Fruit fly (Drosophila melanogaster) whole organism, embryonic: ENCODE measurements around the gene CG1317.

Source experiments
- CG10462 ChIP-seq: fragments of 200-800 bp; sonication (Bioruptor generic); optimal IDR thresholded peaks from 2 replicates; lab custom pipeline; 2016; ENCODE audit warnings: missing biosample characterization, missing genetic modification characterization
- CG10654 ChIP-seq: fragments of 200-800 bp; sonication (Bioruptor generic); optimal IDR thresholded peaks from 2 replicates; lab custom pipeline; 2016; ENCODE audit warnings: missing biosample characterization, missing genetic modification characterization
- CG10979 ChIP-seq: fragments of 200-800 bp; sonication (Bioruptor generic); optimal IDR thresholded peaks from 2 replicates; lab custom pipeline; 2018; ENCODE audit warnings: missing biosample characterization, mild to moderate bottlenecking, missing genetic modification characterization, moderate library complexity
- CG11504 ChIP-seq: fragments of 200-800 bp; sonication (Bioruptor generic); optimal IDR thresholded peaks from 3 replicates; lab custom pipeline; 2019; ENCODE audit warnings: missing biosample characterization, mild to moderate bottlenecking, missing genetic modification characterization, moderate library complexity
- CG12071 ChIP-seq: fragments of 200-800 bp; sonication (Bioruptor generic); optimal IDR thresholded peaks from 3 replicates; lab custom pipeline; 2018; ENCODE audit warnings: missing biosample characterization, mild to moderate bottlenecking, missing genetic modification characterization
- CG12391 ChIP-seq: fragments of 200-800 bp; sonication (Bioruptor generic); optimal IDR thresholded peaks from 3 replicates; lab custom pipeline; 2018; ENCODE audit warnings: missing biosample characterization, mild to moderate bottlenecking, missing genetic modification characterization, moderate library complexity
- CG13123 ChIP-seq: fragments of 200-800 bp; sonication (Bioruptor generic); optimal IDR thresholded peaks from 2 replicates; lab custom pipeline; 2016; ENCODE audit warnings: missing biosample characterization, missing genetic modification characterization
- CG13775 ChIP-seq: fragments of 200-800 bp; sonication (Bioruptor generic); optimal IDR thresholded peaks from 3 replicates; lab custom pipeline; 2017; ENCODE audit warnings: missing biosample characterization, mild to moderate bottlenecking, missing genetic modification characterization
- CG14965 ChIP-seq: fragments of 200-800 bp; sonication (Bioruptor generic); optimal IDR thresholded peaks from 2 replicates; lab custom pipeline; 2016; ENCODE audit warnings: missing biosample characterization, missing genetic modification characterization, borderline replicate concordance
- CG15479 ChIP-seq: fragments of 200-800 bp; sonication (Bioruptor generic); optimal IDR thresholded peaks from 3 replicates; lab custom pipeline; 2019; ENCODE audit warnings: missing biosample characterization, mild to moderate bottlenecking, missing genetic modification characterization, moderate library complexity
- CG17359 ChIP-seq: fragments of 200-800 bp; sonication (Bioruptor generic); optimal IDR thresholded peaks from 3 replicates; lab custom pipeline; 2018; ENCODE audit warnings: missing biosample characterization, mild to moderate bottlenecking, missing genetic modification characterization, moderate library complexity
- CG18599 ChIP-seq: fragments of 200-800 bp; sonication (Bioruptor generic); optimal IDR thresholded peaks from 3 replicates; lab custom pipeline; 2017; ENCODE audit warnings: missing biosample characterization, missing genetic modification characterization, mild to moderate bottlenecking, moderate library complexity, missing genetic modification reagents
- CG18619 ChIP-seq: fragments of 200-800 bp; sonication (Bioruptor generic); optimal IDR thresholded peaks from 3 replicates; lab custom pipeline; 2017; ENCODE audit warnings: missing biosample characterization, mild to moderate bottlenecking, missing genetic modification characterization
- CG32767 ChIP-seq: fragments of 200-800 bp; sonication (Bioruptor generic); IDR thresholded peaks from 2 replicates; pipeline ENCODE4 v1.3.6; 2022; ENCODE audit warnings: missing biosample characterization, missing genetic modification characterization
- CG3726 ChIP-seq: fragments of 200-800 bp; sonication (Bioruptor generic); IDR thresholded peaks from 3 replicates; pipeline ENCODE4, ENCODE4 v1.3.6; 2022; ENCODE audit warnings: missing biosample characterization, missing genetic modification characterization
- CG6254 ChIP-seq: fragments of 200-800 bp; sonication (Bioruptor generic); optimal IDR thresholded peaks from 3 replicates; lab custom pipeline; 2017; ENCODE audit warnings: mild to moderate bottlenecking, missing biosample characterization, missing genetic modification reagents, missing genetic modification characterization
- CG6683 ChIP-seq: fragments of 200-800 bp; sonication (Bioruptor generic); optimal IDR thresholded peaks from 2 replicates; lab custom pipeline; 2017; ENCODE audit warnings: missing biosample characterization, mild to moderate bottlenecking, missing genetic modification characterization, missing genetic modification reagents
- CG6854 ChIP-seq: fragments of 200-800 bp; sonication (Bioruptor generic); optimal IDR thresholded peaks from 3 replicates; lab custom pipeline; 2017; ENCODE audit warnings: missing biosample characterization, mild to moderate bottlenecking, missing genetic modification characterization
- CG7556 ChIP-seq: fragments of 200-800 bp; sonication (Bioruptor generic); optimal IDR thresholded peaks from 2 replicates; lab custom pipeline; 2017; ENCODE audit warnings: missing biosample characterization, mild to moderate bottlenecking, missing genetic modification characterization
- CrebB ChIP-seq: fragments of 200-800 bp; sonication (Bioruptor generic); optimal IDR thresholded peaks from 3 replicates; lab custom pipeline; 2018; ENCODE audit warnings: missing biosample characterization, mild to moderate bottlenecking, missing genetic modification characterization
- Dfd ChIP-seq, 2 experiments: fragments of >200 bp; optimal IDR thresholded peaks; 2 replicates each; lab custom pipeline; 2017; ENCODE audit warnings: missing biosample characterization in 2 of 2, missing genetic modification characterization in 2 of 2
- Dll ChIP-seq: fragments of 200-800 bp; sonication (Bioruptor generic); IDR thresholded peaks from 4 replicates; pipeline ENCODE4 v1.3.6; 2022; ENCODE audit warnings: missing biosample characterization, missing genetic modification characterization; ENCODE audit not compliant: partially characterized antibody
- ERR ChIP-seq: fragments of 200-800 bp; sonication (Bioruptor generic); optimal IDR thresholded peaks from 2 replicates; lab custom pipeline; 2016; ENCODE audit warnings: missing biosample characterization, missing genetic modification characterization
- Ets65A ChIP-seq: fragments of 200-800 bp; sonication (Bioruptor generic); peaks from one replicate; lab custom pipeline; 2016; ENCODE audit warnings: missing biosample characterization, missing genetic modification characterization
- Ets97D ChIP-seq: fragments of 200-800 bp; sonication (Bioruptor generic); optimal IDR thresholded peaks from 3 replicates; lab custom pipeline; 2016; ENCODE audit warnings: missing biosample characterization, missing genetic modification characterization
- H15 ChIP-seq: fragments of 200-800 bp; sonication (Bioruptor generic); IDR thresholded peaks from 3 replicates; pipeline ENCODE4 v1.3.6; 2022; ENCODE audit warnings: missing biosample characterization, missing genetic modification characterization
- Hr51 ChIP-seq, 2 experiments: fragments of 200-800 bp; sonication (Bioruptor generic); optimal IDR thresholded peaks; 2 replicates in 1 of 2; 3 replicates in 1 of 2; lab custom pipeline; 2016 to 2018; ENCODE audit warnings: missing biosample characterization in 2 of 2, missing genetic modification characterization in 2 of 2, mild to moderate bottlenecking in 1 of 2, moderate library complexity in 1 of 2
- NK7.1 ChIP-seq: fragments of 200-800 bp; sonication (Bioruptor generic); optimal IDR thresholded peaks from 3 replicates; lab custom pipeline; 2016; ENCODE audit warnings: missing biosample characterization, missing genetic modification characterization
- Ptx1 ChIP-seq: fragments of 200-800 bp; sonication (Bioruptor generic); IDR thresholded peaks from 2 replicates; pipeline ENCODE4 v1.3.6; 2022; ENCODE audit warnings: missing biosample characterization, missing genetic modification characterization
- Rx ChIP-seq: fragments of 200-800 bp; sonication (Bioruptor generic); IDR thresholded peaks from 2 replicates; pipeline ENCODE4 v1.3.6; 2022; ENCODE audit warnings: missing biosample characterization, missing genetic modification characterization
- Ssrp ChIP-seq: fragments of 200-800 bp; sonication (Bioruptor generic); optimal IDR thresholded peaks from 2 replicates; lab custom pipeline; 2018; ENCODE audit warnings: missing biosample characterization, mild to moderate bottlenecking, missing genetic modification characterization, moderate library complexity
- TFAM ChIP-seq: fragments of 200-800 bp; sonication (Bioruptor generic); optimal IDR thresholded peaks from 2 replicates; lab custom pipeline; 2017; ENCODE audit warnings: missing biosample characterization, missing genetic modification characterization, inconsistent platforms
- Taf1 ChIP-seq: fragments of 200-800 bp; sonication (Bioruptor generic); IDR thresholded peaks from 2 replicates; pipeline ENCODE4 v1.3.6; 2022; ENCODE audit warnings: missing biosample characterization, missing genetic modification characterization
- Trl ChIP-seq, 3 experiments: fragments of >200 bp in 2 of 3; fragments of 200-800 bp in 1 of 3; sonication (Bioruptor generic) in 1 of 3; optimal IDR thresholded peaks; 2 replicates in 1 of 3; 3 replicates in 2 of 3; lab custom pipeline; 2016 to 2017; ENCODE audit warnings: missing biosample characterization in 1 of 3, missing genetic modification characterization in 1 of 3
- ac ChIP-seq: fragments of 200-800 bp; sonication (Bioruptor generic); optimal IDR thresholded peaks from 3 replicates; lab custom pipeline; 2017; ENCODE audit warnings: missing biosample characterization, mild to moderate bottlenecking, missing genetic modification characterization
- al ChIP-seq: fragments of 200-800 bp; sonication (Bioruptor generic); IDR thresholded peaks from 2 replicates; pipeline ENCODE4 v1.3.6; 2022; ENCODE audit warnings: missing biosample characterization, missing genetic modification characterization
- bowl ChIP-seq: fragments of 200-800 bp; sonication (Bioruptor generic); IDR thresholded peaks from 2 replicates; pipeline ENCODE4 v1.3.6; 2022; ENCODE audit warnings: missing biosample characterization, missing genetic modification characterization
- cas ChIP-seq: fragments of 200-800 bp; sonication (Bioruptor generic); IDR thresholded peaks from 2 replicates; pipeline ENCODE4 v1.3.6; 2022; ENCODE audit warnings: missing biosample characterization, missing genetic modification characterization
- cg ChIP-seq: fragments of 200-800 bp; sonication (Bioruptor generic); optimal IDR thresholded peaks from 3 replicates; lab custom pipeline; 2019; ENCODE audit warnings: missing biosample characterization, mild to moderate bottlenecking, missing genetic modification characterization, moderate library complexity
- crp ChIP-seq, 2 experiments: fragments of 200-800 bp; sonication (Bioruptor generic); optimal IDR thresholded peaks; 2 replicates in 1 of 2; 3 replicates in 1 of 2; lab custom pipeline; 2017; ENCODE audit warnings: missing biosample characterization in 2 of 2, missing genetic modification characterization in 2 of 2, mild to moderate bottlenecking in 1 of 2, moderate library complexity in 1 of 2
- dmrt11E ChIP-seq: fragments of 200-800 bp; sonication (Bioruptor generic); optimal IDR thresholded peaks from 3 replicates; lab custom pipeline; 2018; ENCODE audit warnings: missing biosample characterization, mild to moderate bottlenecking, missing genetic modification characterization, moderate library complexity
- eyg ChIP-seq: fragments of 200-800 bp; sonication (Bioruptor generic); optimal IDR thresholded peaks from 3 replicates; lab custom pipeline; 2016; ENCODE audit warnings: missing biosample characterization, missing genetic modification characterization
- gcm2 ChIP-seq: fragments of 200-800 bp; sonication (Bioruptor generic); optimal IDR thresholded peaks from 2 replicates; lab custom pipeline; 2016; ENCODE audit warnings: missing biosample characterization, missing genetic modification characterization
- hkb ChIP-seq, 2 experiments: fragments of 200-800 bp in 1 of 2; fragments of >200 bp in 1 of 2; sonication (Bioruptor generic) in 1 of 2; IDR thresholded peaks in 1 of 2; optimal IDR thresholded peaks in 1 of 2; 2 replicates each; pipeline versions ENCODE4 v1.3.6 to Lab custom; 2017 to 2022; ENCODE audit warnings: missing biosample characterization in 1 of 2, missing genetic modification characterization in 1 of 2
- ind ChIP-seq: fragments of 200-800 bp; sonication (Bioruptor generic); optimal IDR thresholded peaks from 3 replicates; lab custom pipeline; 2016; ENCODE audit warnings: missing biosample characterization, missing genetic modification characterization
- lola ChIP-seq, 3 experiments: fragments of >200 bp in 2 of 3; fragments of 200-800 bp in 1 of 3; sonication (Bioruptor generic) in 1 of 3; optimal IDR thresholded peaks; 2 replicates each; lab custom pipeline; 2017 to 2019; ENCODE audit warnings: missing biosample characterization in 3 of 3, missing genetic modification characterization in 3 of 3, mild to moderate bottlenecking in 1 of 3, moderate library complexity in 1 of 3
- nerfin-1 ChIP-seq: fragments of 200-800 bp; sonication (Bioruptor generic); optimal IDR thresholded peaks from 3 replicates; lab custom pipeline; 2019; ENCODE audit warnings: missing biosample characterization, mild to moderate bottlenecking, missing genetic modification characterization, moderate library complexity
- so ChIP-seq: fragments of 200-800 bp; sonication (Bioruptor generic); IDR thresholded peaks from 3 replicates; pipeline ENCODE4 v1.3.6; 2022; ENCODE audit warnings: missing biosample characterization, missing genetic modification characterization
- toy ChIP-seq: fragments of 200-800 bp; sonication (Bioruptor generic); IDR thresholded peaks from 2 replicates; pipeline ENCODE4 v1.3.6; 2022; ENCODE audit warnings: missing biosample characterization, missing genetic modification characterization
- zf30C ChIP-seq: fragments of 200-800 bp; sonication (Bioruptor generic); optimal IDR thresholded peaks from 3 replicates; lab custom pipeline; 2018; ENCODE audit warnings: missing biosample characterization, mild to moderate bottlenecking, missing genetic modification characterization

Gene CG1317

DNA sequence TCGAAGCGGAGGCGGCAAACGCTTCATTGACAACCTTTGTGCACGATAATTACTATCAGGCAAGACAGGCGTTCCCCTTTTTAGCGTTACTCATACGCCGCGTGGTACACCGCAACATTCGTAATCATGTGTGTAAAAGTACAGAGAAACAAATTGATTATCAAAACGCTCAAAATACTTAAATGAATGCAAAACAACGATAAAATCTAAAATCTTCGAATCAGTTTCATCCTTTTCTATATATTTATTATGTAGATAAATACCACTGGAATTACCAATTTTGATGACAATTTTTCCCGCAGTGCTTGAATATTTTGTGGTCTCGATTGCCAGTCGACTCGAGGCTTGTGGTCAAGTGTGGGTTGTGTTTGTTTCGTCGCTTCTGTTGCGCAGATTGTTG, 39.1 kb upstream of the CG1317 start (continued):
- TF ChIP-seq CG13123 (GFP tag; lab: Kevin White, UChicago) (no peak), CG10654 (no peak), CG13775 (GFP tag; lab: Kevin White, UChicago) (no peak), CG14965 (GFP tag; lab: Kevin White, UChicago) (no peak), Dfd (GFP tag; optimal IDR thresholded peaks at IDR 0.05; lab: Kevin White, UChicago) (no peak), cas (GFP tag; lab: Robert Waterston, UW) (no peak), ac (no peak), nerfin-1 (tag; lab: Kevin White, UChicago) (no peak), H15 (no peak), CG11504 (tag; lab: Kevin White, UChicago) (peak; percentile 70), Hr51 (GFP tag; optimal IDR thresholded peaks at IDR 0.05; lab: Kevin White, UChicago) (peak in 1 of 2 experiments; percentile 25), Ssrp (tag; lab: Kevin White, UChicago) (no peak), Ptx1 (GFP tag; lab: Robert Waterston, UW) (peak; percentile 23; the same call in 1 of the 2 replicates), CG12071 (GFP tag; lab: Kevin White, UChicago) (peak; percentile 14), ERR (GFP tag; lab: Kevin White, UChicago) (no peak), CG7556 (GFP tag; lab: Kevin White, UChicago) (no peak), CG3726 (GFP tag; lab: Robert Waterston, UW) (no peak), CG17359 (tag; lab: Kevin White, UChicago) (peak; percentile 30), Ets97D (GFP tag; lab: Kevin White, UChicago) (no peak), ind (GFP tag; lab: Kevin White, UChicago) (peak; percentile 41), NK7.1 (no peak), CG32767 (GFP tag; lab: Robert Waterston, UW) (no peak), Ets65A (GFP tag; lab: Kevin White, UChicago) (peak; percentile 66), so (GFP tag; lab: Robert Waterston, UW) (no peak), hkb (optimal IDR thresholded peaks at IDR 0.05; lab: Kevin White, UChicago) (no peak), hkb (GFP tag; IDR thresholded peaks at IDR 0.05; lab: Robert Waterston, UW) (peak; percentile 43; the same call in 1 of the 2 replicates), Trl (optimal IDR thresholded peaks at IDR 0.05; lab: Kevin White, UChicago) (no peak), Trl (GFP tag; optimal IDR thresholded peaks at IDR 0.05; lab: Kevin White, UChicago) (no peak), crp (GFP tag; optimal IDR thresholded peaks at IDR 0.05; lab: Kevin White, UChicago) (no peak), CG6854 (peak; percentile 22), Rx (no peak), eyg (GFP tag; lab: Kevin White, UChicago) (no peak), CG10462 (GFP tag; lab: Kevin White, UChicago) (no peak), CG6683 (GFP tag; lab: Kevin White, UChicago) (no peak), CG6254 (GFP tag; lab: Kevin White, UChicago) (no peak), gcm2 (no peak), CG10979 (tag; lab: Kevin White, UChicago) (peak; percentile 5), zf30C (GFP tag; lab: Kevin White, UChicago) (no peak), CG15479 (GFP tag; lab: Kevin White, UChicago) (no peak), Dll (GFP tag; lab: Robert Waterston, UW) (no peak), CG12391 (no peak), Taf1 (no peak), al (GFP tag; lab: Robert Waterston, UW) (no peak), CG18619 (GFP tag; lab: Kevin White, UChicago) (no peak), toy (no peak), lola (GFP tag; optimal IDR thresholded peaks at IDR 0.05; lab: Kevin White, UChicago) (no peak), CrebB (no peak), cg (GFP tag; lab: Kevin White, UChicago) (no peak), CG18599 (GFP tag; lab: Kevin White, UChicago) (peak; percentile 80), bowl (GFP tag; lab: Robert Waterston, UW) (no peak), dmrt11E (tag; lab: Kevin White, UChicago) (no peak), TFAM (GFP tag; lab: Kevin White, UChicago) (no peak)
